Worm (Caenorhabditis elegans): ENCODE results near the gene fkh-7.

The fkh-7 gene

DNA sequence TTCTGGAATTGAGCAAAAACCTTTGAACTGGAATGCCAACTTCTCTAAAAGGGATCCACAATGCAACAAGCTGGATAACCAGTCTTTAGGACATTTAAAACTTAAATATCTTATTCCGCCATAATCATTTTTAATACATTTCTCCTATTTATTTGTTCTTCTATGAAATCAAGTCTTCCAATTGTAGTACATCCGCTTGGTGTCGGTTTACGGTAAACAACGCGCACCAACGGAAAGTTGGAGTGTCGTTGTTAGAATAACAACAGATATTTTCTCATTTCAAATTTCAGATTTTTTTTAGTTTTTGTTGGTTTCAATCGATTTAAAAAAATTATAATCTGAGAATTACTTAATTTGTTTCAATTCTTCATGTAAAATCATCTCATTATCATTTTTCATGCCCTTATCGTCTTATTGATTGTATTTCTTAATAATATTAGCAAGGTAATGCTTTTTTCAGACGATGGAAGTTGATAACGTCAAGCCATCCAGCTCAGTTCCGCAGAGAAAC lies 64.6 kb downstream of the fkh-7 start, which contains the start of gene csn-5:
TSS of gene csn-5 (plus strand) at position 461 of the 511 bp plus-strand sequence.
- no peak for TF ChIP-seq rec-8 (tag; optimal IDR thresholded peaks at IDR 0.05)
- no peak for TF ChIP-seq hmg-1.2 (GFP tag; IDR thresholded peaks at IDR 0.05)
- TF ChIP-seq attf-6 (GFP tag; IDR thresholded peaks at IDR 0.05), result no peak
- TF ChIP-seq attf-3 (GFP tag; conservative IDR thresholded peaks at IDR 0.05), result peak; percentile 90
- TF ChIP-seq nhr-179 (tag; optimal IDR thresholded peaks at IDR 0.05), result no peak
- TF ChIP-seq nhr-120 (GFP tag; IDR thresholded peaks at IDR 0.05), result no peak
- no peak for TF ChIP-seq madf-3 (GFP tag; IDR thresholded peaks at IDR 0.05)
- TF ChIP-seq snpc-4 (GFP tag; optimal IDR thresholded peaks at IDR 0.05), result no peak
- TF ChIP-seq snpc-4 (tag; optimal IDR thresholded peaks at IDR 0.05), result peak in 1 of 4 experiments; percentile 6

DNA sequence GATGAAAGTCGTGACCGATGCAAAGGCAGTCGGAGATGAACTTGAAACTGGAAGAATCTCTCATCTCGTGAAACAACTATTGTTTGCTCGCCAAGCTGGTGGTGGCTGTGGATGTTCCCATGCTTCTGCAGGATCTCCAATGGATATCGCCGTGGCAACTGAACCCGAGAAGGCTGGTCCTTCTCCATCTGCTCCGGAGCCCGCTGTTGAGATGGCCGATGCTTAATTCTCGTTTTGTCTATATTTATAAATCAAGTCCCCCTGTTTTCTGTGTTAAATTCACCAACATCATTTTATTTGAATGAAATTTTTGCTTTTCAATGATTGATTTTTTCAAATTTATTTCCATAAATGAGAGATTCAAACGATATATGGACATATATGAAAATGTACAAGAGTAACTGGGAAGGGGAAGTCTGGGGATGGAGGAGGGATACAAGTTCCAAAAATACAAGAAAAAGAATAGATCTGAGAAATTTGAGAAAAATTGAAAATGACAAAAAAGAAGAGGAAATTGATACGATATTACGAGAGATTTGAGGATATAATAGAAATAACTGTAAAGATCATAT lies 66.4 kb downstream of the fkh-7 start:
- TF ChIP-seq snpc-4 (GFP tag; optimal IDR thresholded peaks at IDR 0.05), result peak; percentile 57
- TF ChIP-seq snpc-4 (tag; optimal IDR thresholded peaks at IDR 0.05), result peak in 1 of 4 experiments; percentile 57
- TF ChIP-seq lin-26 (GFP tag; IDR thresholded peaks at IDR 0.05), result 0 out of 2 replicates have a peak, but pooled peaks have one; percentile 32
- no peak for TF ChIP-seq ama-1 (optimal IDR thresholded peaks at IDR 0.05)
- peak in 1 of 2 experiments; percentile 20 for TF ChIP-seq ama-1 (GFP tag; optimal IDR thresholded peaks at IDR 0.05)
- peak; percentile 65 for TF ChIP-seq athp-1 (tag; optimal IDR thresholded peaks at IDR 0.05)
- TF ChIP-seq hlh-26 (GFP tag; conservative IDR thresholded peaks at IDR 0.05), result no peak
- peak; percentile 30; the same call in 1 of the 2 replicates for TF ChIP-seq attf-6 (GFP tag; IDR thresholded peaks at IDR 0.05)
- TF ChIP-seq B0336.3 (GFP tag; IDR thresholded peaks at IDR 0.05), result peak; percentile 73; the same call in 1 of the 2 replicates
- TF ChIP-seq Y53G8AR.9 (GFP tag; conservative IDR thresholded peaks at IDR 0.05), result peak; percentile 70; the same call in 1 of the 2 replicates
- TF ChIP-seq nhr-90 (tag; optimal IDR thresholded peaks at IDR 0.05), result no peak
- peak; percentile 39 for TF ChIP-seq hrde-1 (tag; optimal IDR thresholded peaks at IDR 0.05; ENCODE audit: borderline replicate concordance)
- 0 out of 2 replicates have a peak, but pooled peaks have one; percentile 43 for TF ChIP-seq nfyb-1 (GFP tag; IDR thresholded peaks at IDR 0.05)
- no peak for TF ChIP-seq hmg-20 (GFP tag; IDR thresholded peaks at IDR 0.05)
- peak; percentile 32; the same call in 1 of the 2 replicates for TF ChIP-seq Y53F4B.3 (GFP tag; IDR thresholded peaks at IDR 0.05)
- TF ChIP-seq repo-1 (tag; optimal IDR thresholded peaks at IDR 0.05), result peak; percentile 81
- peak; percentile 13 for TF ChIP-seq atf-7 (tag; optimal IDR thresholded peaks at IDR 0.05)
- 0 out of 2 replicates have a peak, but pooled peaks have one; percentile 14 for TF ChIP-seq C06A6.2 (GFP tag; conservative IDR thresholded peaks at IDR 0.05)

DNA sequence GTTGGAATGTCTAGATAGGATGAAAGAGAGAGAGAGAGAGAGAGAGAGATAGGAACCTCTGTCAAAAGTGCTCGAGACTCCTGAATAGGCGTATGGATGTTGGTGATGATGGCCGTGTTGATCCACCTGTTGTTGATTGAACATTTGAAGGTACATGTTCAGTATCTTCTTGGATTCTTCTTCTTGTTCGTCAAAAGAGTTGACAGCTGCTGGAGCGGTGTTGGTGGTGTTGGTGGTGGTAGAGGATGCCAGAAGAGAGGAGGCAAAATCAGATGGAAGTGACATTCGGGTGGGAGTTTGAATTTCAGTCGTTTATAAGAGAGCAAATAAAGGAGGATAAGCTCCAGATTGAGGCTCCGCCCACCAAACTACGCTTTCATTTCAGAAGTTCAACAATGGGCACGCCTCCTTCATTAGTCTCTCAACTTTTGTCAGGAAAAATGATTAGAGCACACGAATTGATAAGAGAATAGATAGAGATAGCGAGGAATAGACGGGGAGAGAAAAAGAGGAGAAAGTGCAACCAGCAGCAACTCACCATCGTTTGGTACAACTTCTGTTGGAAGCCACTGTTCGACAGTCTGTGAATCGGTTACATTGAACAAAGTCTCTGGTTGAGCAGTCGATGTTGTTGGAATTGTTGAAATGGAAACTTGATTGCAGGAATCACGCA lies 68.5 kb downstream of the fkh-7 start:
- TF ChIP-seq rcor-1 (GFP tag; IDR thresholded peaks at IDR 0.05), result no peak
- TF ChIP-seq nhr-80 (tag; optimal IDR thresholded peaks at IDR 0.05), result peak; percentile 43

DNA sequence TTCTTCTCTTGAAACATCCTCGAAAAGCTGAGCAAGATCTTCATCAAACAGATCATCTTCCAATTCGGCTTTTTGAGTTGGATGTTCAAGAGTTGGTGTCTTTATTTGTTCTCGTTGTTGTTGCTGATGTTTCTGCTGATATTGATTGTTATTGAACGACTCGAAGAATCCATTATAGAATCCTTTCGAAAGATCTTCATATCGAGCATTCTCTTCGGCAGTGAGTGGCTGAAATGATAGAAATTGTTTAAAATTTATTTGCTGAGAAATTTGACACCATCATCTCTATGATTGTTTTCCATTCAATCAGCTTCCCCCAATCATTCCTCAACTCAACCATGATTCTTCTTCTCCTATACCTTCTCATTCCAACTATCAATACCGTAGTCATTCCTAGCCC lies 69.2 kb downstream of the fkh-7 start, which contains the start of gene clec-178:
TSS of gene clec-178 (plus strand) at position 301 of the 400 bp plus-strand sequence.
- TF ChIP-seq lin-35 (GFP tag; optimal IDR thresholded peaks at IDR 0.05), result no peak
- TF ChIP-seq Y56A3A.18 (GFP tag; IDR thresholded peaks at IDR 0.05), result peak; percentile 42; the same call in 1 of the 2 replicates

DNA sequence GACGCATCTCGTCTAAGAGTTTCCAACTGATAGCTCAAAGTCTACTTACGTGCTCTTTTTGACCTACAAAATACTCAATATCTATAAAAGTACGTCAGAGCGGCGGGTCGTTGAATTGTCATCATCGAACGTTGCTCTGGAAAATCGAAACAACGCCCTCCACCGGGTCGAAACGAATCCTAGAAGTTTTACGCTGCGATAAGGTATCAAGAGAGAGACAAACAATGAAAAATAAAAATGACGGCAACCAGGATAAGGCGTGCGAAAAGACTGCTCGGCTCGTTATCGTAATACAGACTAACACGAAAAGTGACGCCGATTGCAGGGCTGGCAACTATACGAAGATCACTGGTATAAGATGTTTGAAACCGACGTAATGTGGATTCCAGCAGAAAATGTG lies 69.7 kb downstream of the fkh-7 start:
- TF ChIP-seq unc-62 (GFP tag; optimal IDR thresholded peaks at IDR 0.05) (no peak), sea-2 (GFP tag; IDR thresholded peaks at IDR 0.05) (no peak), mcd-1 (GFP tag; IDR thresholded peaks at IDR 0.05) (0 out of 2 replicates have a peak, but pooled peaks have one; percentile 6), Y53G8AR.9 (GFP tag; conservative IDR thresholded peaks at IDR 0.05) (0 out of 2 replicates have a peak, but pooled peaks have one; percentile 41), pha-4 (tag; optimal IDR thresholded peaks at IDR 0.05) (peak; percentile 65), nhr-90 (tag; optimal IDR thresholded peaks at IDR 0.05) (peak; percentile 21), atf-7 (tag; optimal IDR thresholded peaks at IDR 0.05) (peak; percentile 38), hrde-1 (tag; optimal IDR thresholded peaks at IDR 0.05; ENCODE audit: borderline replicate concordance) (no peak), madf-10 (tag; optimal IDR thresholded peaks at IDR 0.05) (peak; percentile 38), nhr-80 (tag; optimal IDR thresholded peaks at IDR 0.05) (peak; percentile 92), let-526 (GFP tag; IDR thresholded peaks at IDR 0.05) (no peak), nhr-120 (GFP tag; IDR thresholded peaks at IDR 0.05) (no peak), dox-1 (GFP tag; IDR thresholded peaks at IDR 0.05) (peak; percentile 59; the same call in 1 of the 2 replicates)
